Fruit fly (Drosophila melanogaster): Measurements from ENCODE around the gene CG32533.

DNA sequence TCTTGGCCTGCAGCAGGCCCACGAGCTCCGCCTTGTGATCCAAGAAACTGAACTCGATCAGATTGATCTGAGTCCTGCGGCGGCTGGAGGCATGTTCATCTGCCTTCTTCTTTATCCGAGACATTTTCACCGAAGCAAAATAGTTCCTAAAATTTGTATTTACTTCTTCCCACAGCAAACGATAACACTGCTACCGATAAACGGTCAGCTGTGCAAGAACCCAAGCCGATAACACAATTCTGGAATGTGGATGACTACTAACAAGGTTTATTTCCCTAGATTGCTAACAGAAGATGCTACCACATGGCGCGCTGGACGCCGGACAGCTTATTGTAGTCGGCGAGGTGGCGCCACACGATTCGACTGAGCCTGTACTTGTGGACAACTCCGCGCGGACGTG, at the start of gene CG32533:
- TF ChIP-seq usp (GFP tag; optimal IDR thresholded peaks at IDR 0.05) (no peak), psq (optimal IDR thresholded peaks at IDR 0.05) (no peak), pan (optimal IDR thresholded peaks at IDR 0.05) (no peak), CG8478 (optimal IDR thresholded peaks at IDR 0.05) (no peak), EcR (GFP tag; optimal IDR thresholded peaks at IDR 0.05) (no peak), Dll (optimal IDR thresholded peaks at IDR 0.05) (no peak)

All from whole organism.